Fruit fly (Drosophila melanogaster) whole organism, embryonic: ENCODE measurements around the gene CG12012.

Source experiments
- Bteb2 ChIP-seq: fragments of 200-800 bp; sonication (Bioruptor generic); optimal IDR thresholded peaks from 2 replicates; lab custom pipeline; 2016; ENCODE audit warnings: missing biosample characterization, missing genetic modification characterization
- CG10654 ChIP-seq: fragments of 200-800 bp; sonication (Bioruptor generic); optimal IDR thresholded peaks from 2 replicates; lab custom pipeline; 2016; ENCODE audit warnings: missing biosample characterization, missing genetic modification characterization
- CG11695 ChIP-seq: fragments of 200-800 bp; sonication (Bioruptor generic); IDR thresholded peaks from 3 replicates; pipeline ENCODE4 v1.3.6; 2022; ENCODE audit warnings: missing biosample characterization, missing genetic modification characterization
- CG1233 ChIP-seq: fragments of 200-800 bp; sonication (Bioruptor generic); optimal IDR thresholded peaks from 4 replicates; lab custom pipeline; 2018; ENCODE audit warnings: missing biosample characterization, mild to moderate bottlenecking, missing genetic modification characterization
- CG14860 ChIP-seq: fragments of 200-800 bp; sonication (Bioruptor generic); IDR thresholded peaks from 3 replicates; pipeline ENCODE4 v1.3.6; 2022; ENCODE audit warnings: missing biosample characterization, missing genetic modification characterization; ENCODE audit not compliant: partially characterized antibody
- CG16863 ChIP-seq: fragments of 200-800 bp; sonication (Bioruptor generic); optimal IDR thresholded peaks from 3 replicates; lab custom pipeline; 2016; ENCODE audit warnings: missing biosample characterization, missing genetic modification characterization
- CG1792 ChIP-seq: fragments of 200-800 bp; sonication (Bioruptor generic); optimal IDR thresholded peaks from 2 replicates; lab custom pipeline; 2016; ENCODE audit warnings: missing biosample characterization, missing genetic modification characterization
- CG2116 ChIP-seq: fragments of 200-800 bp; sonication (Bioruptor generic); optimal IDR thresholded peaks from 3 replicates; lab custom pipeline; 2018; ENCODE audit warnings: missing biosample characterization, mild to moderate bottlenecking, missing genetic modification characterization
- CG2129 ChIP-seq: fragments of 200-800 bp; sonication (Bioruptor generic); IDR thresholded peaks from 2 replicates; pipeline ENCODE4 v1.3.6; 2022; ENCODE audit warnings: missing biosample characterization, missing genetic modification characterization; ENCODE audit not compliant: partially characterized antibody
- CG34224 ChIP-seq: fragments of 200-800 bp; sonication (Bioruptor generic); IDR thresholded peaks from 3 replicates; pipeline ENCODE4 v1.3.6; 2022; ENCODE audit warnings: missing biosample characterization, missing genetic modification characterization; ENCODE audit not compliant: partially characterized antibody
- CG34376 ChIP-seq: fragments of 200-800 bp; sonication (Bioruptor generic); optimal IDR thresholded peaks from 2 replicates; lab custom pipeline; 2018; ENCODE audit warnings: missing biosample characterization, mild to moderate bottlenecking, missing genetic modification characterization
- CG4360 ChIP-seq: fragments of 200-800 bp; sonication (Bioruptor generic); IDR thresholded peaks from 2 replicates; pipeline ENCODE4 v1.3.6; 2022; ENCODE audit warnings: missing biosample characterization, missing genetic modification characterization
- CG6654 ChIP-seq: fragments of 200-800 bp; sonication (Bioruptor generic); optimal IDR thresholded peaks from 2 replicates; lab custom pipeline; 2017; ENCODE audit warnings: missing biosample characterization, mild to moderate bottlenecking, missing genetic modification characterization
- CG6791 ChIP-seq: fragments of 200-800 bp; sonication (Bioruptor generic); IDR thresholded peaks from 3 replicates; pipeline ENCODE4 v1.3.6; 2022; ENCODE audit warnings: missing biosample characterization, missing genetic modification characterization; ENCODE audit not compliant: partially characterized antibody
- CG6854 ChIP-seq: fragments of 200-800 bp; sonication (Bioruptor generic); optimal IDR thresholded peaks from 3 replicates; lab custom pipeline; 2017; ENCODE audit warnings: missing biosample characterization, mild to moderate bottlenecking, missing genetic modification characterization
- CG7928 ChIP-seq: fragments of 200-800 bp; sonication (Bioruptor generic); optimal IDR thresholded peaks from 2 replicates; lab custom pipeline; 2017; ENCODE audit warnings: missing biosample characterization, mild to moderate bottlenecking, missing genetic modification characterization
- CG9437 ChIP-seq: fragments of 200-800 bp; sonication (Bioruptor generic); optimal IDR thresholded peaks from 2 replicates; lab custom pipeline; 2018; ENCODE audit warnings: missing biosample characterization, mild to moderate bottlenecking, missing genetic modification characterization
- CG9797 ChIP-seq: fragments of 200-800 bp; sonication (Bioruptor generic); optimal IDR thresholded peaks from 3 replicates; lab custom pipeline; 2018; ENCODE audit warnings: missing biosample characterization, mild to moderate bottlenecking, missing genetic modification characterization
- CG9932 ChIP-seq: fragments of 200-800 bp; sonication (Bioruptor generic); IDR thresholded peaks from 2 replicates; pipeline ENCODE4 v1.3.6; 2022; ENCODE audit warnings: missing biosample characterization, missing genetic modification characterization
- Dad ChIP-seq: fragments of 200-800 bp; sonication (Bioruptor generic); optimal IDR thresholded peaks from 3 replicates; lab custom pipeline; 2016; ENCODE audit warnings: missing biosample characterization, missing genetic modification characterization
- Dek ChIP-seq: fragments of 200-800 bp; sonication (Bioruptor generic); optimal IDR thresholded peaks from 3 replicates; lab custom pipeline; 2019; ENCODE audit warnings: missing biosample characterization, mild to moderate bottlenecking, missing genetic modification characterization, moderate library complexity
- Elba2 ChIP-seq: fragments of 200-800 bp; sonication (Bioruptor generic); optimal IDR thresholded peaks from 3 replicates; lab custom pipeline; 2016; ENCODE audit warnings: missing biosample characterization, missing genetic modification characterization
- HHEX ChIP-seq: fragments of 200-800 bp; sonication (Bioruptor generic); optimal IDR thresholded peaks from 3 replicates; lab custom pipeline; 2017; ENCODE audit warnings: missing biosample characterization, mild to moderate bottlenecking, missing genetic modification characterization, missing genetic modification reagents
- Hsf ChIP-seq: fragments of 200-800 bp; sonication (Bioruptor generic); optimal IDR thresholded peaks from 3 replicates; lab custom pipeline; 2016; ENCODE audit warnings: missing biosample characterization, missing genetic modification characterization
- Lim3 ChIP-seq: fragments of 200-800 bp; sonication (Bioruptor generic); IDR thresholded peaks from 2 replicates; pipeline ENCODE4 v1.3.6; 2022; ENCODE audit warnings: missing biosample characterization, missing genetic modification characterization
- Meics ChIP-seq: fragments of 200-800 bp; sonication (Bioruptor generic); optimal IDR thresholded peaks from 2 replicates; lab custom pipeline; 2017; ENCODE audit warnings: missing biosample characterization, mild to moderate bottlenecking, missing genetic modification characterization
- Mrtf ChIP-seq: fragments of 200-800 bp; sonication (Bioruptor generic); IDR thresholded peaks from 3 replicates; pipeline ENCODE4 v1.3.6; 2022; ENCODE audit warnings: missing biosample characterization, missing genetic modification characterization
- PHDP ChIP-seq: fragments of 200-800 bp; sonication (Bioruptor generic); optimal IDR thresholded peaks from 3 replicates; lab custom pipeline; 2018; ENCODE audit warnings: missing biosample characterization, mild to moderate bottlenecking, missing genetic modification characterization, moderate library complexity
- Poxn ChIP-seq: fragments of 200-800 bp; sonication (Bioruptor generic); IDR thresholded peaks from 2 replicates; pipeline ENCODE4 v1.3.6; 2022; ENCODE audit warnings: missing biosample characterization, missing genetic modification characterization
- Ravus ChIP-seq: fragments of 200-800 bp; sonication (Bioruptor generic); IDR thresholded peaks from 2 replicates; pipeline ENCODE4 v1.3.6; 2022; ENCODE audit warnings: missing biosample characterization, missing genetic modification characterization
- Rx ChIP-seq: fragments of 200-800 bp; sonication (Bioruptor generic); IDR thresholded peaks from 2 replicates; pipeline ENCODE4 v1.3.6; 2022; ENCODE audit warnings: missing biosample characterization, missing genetic modification characterization
- Vsx1 ChIP-seq: fragments of 200-800 bp; sonication (Bioruptor generic); optimal IDR thresholded peaks from 2 replicates; lab custom pipeline; 2017; ENCODE audit warnings: missing biosample characterization, mild to moderate bottlenecking, missing genetic modification characterization, missing genetic modification reagents
- Xrp1 ChIP-seq: fragments of 200-800 bp; sonication (Bioruptor generic); IDR thresholded peaks from 2 replicates; pipeline ENCODE4 v1.3.6; 2022; ENCODE audit warnings: missing biosample characterization, missing genetic modification characterization
- br ChIP-seq: fragments of >200 bp; optimal IDR thresholded peaks from 2 replicates; lab custom pipeline; 2017
- croc ChIP-seq: fragments of 200-800 bp; sonication (Bioruptor generic); conservative IDR thresholded peaks from 3 replicates; pipeline ENCODE4 v1.3.6; 2022; ENCODE audit warnings: missing biosample characterization, missing genetic modification characterization
- eyg ChIP-seq: fragments of 200-800 bp; sonication (Bioruptor generic); optimal IDR thresholded peaks from 3 replicates; lab custom pipeline; 2016; ENCODE audit warnings: missing biosample characterization, missing genetic modification characterization
- ftz-f1 ChIP-seq: fragments of 200-800 bp; sonication (Bioruptor generic); optimal IDR thresholded peaks from 2 replicates; lab custom pipeline; 2016; ENCODE audit warnings: missing biosample characterization, missing genetic modification characterization
- fu2 ChIP-seq: fragments of 200-800 bp; sonication (Bioruptor generic); optimal IDR thresholded peaks from 2 replicates; lab custom pipeline; 2016; ENCODE audit warnings: missing biosample characterization, missing genetic modification characterization
- gt ChIP-seq: fragments of 200-800 bp; sonication (Bioruptor generic); IDR thresholded peaks from 2 replicates; pipeline ENCODE4 v1.3.6; 2022; ENCODE audit warnings: missing biosample characterization, missing genetic modification characterization
- klu ChIP-seq: fragments of 200-800 bp; sonication (Bioruptor generic); IDR thresholded peaks from 2 replicates; pipeline ENCODE4 v1.3.6; 2022; ENCODE audit warnings: missing biosample characterization, missing genetic modification characterization
- nerfin-2 ChIP-seq: fragments of 200-800 bp; sonication (Bioruptor generic); IDR thresholded peaks from 2 replicates; pipeline ENCODE4 v1.3.6; 2022; ENCODE audit warnings: missing biosample characterization, missing genetic modification characterization; ENCODE audit not compliant: partially characterized antibody
- pan ChIP-seq, 4 experiments: fragments of >200 bp in 3 of 4; fragments of 200-800 bp in 1 of 4; sonication (Bioruptor generic) in 1 of 4; optimal IDR thresholded peaks in 3 of 4; IDR thresholded peaks in 1 of 4; 2 replicates each; pipeline versions ENCODE4 v1.3.6 to Lab custom; 2017 to 2022; ENCODE audit warnings: missing biosample characterization in 2 of 4, missing genetic modification characterization in 2 of 4, mixed read lengths in 1 of 4
- pfk ChIP-seq: fragments of 200-800 bp; sonication (Bioruptor generic); optimal IDR thresholded peaks from 2 replicates; lab custom pipeline; 2018; ENCODE audit warnings: missing biosample characterization, mild to moderate bottlenecking, missing genetic modification characterization, moderate library complexity
- seq ChIP-seq: fragments of 200-800 bp; sonication (Bioruptor generic); IDR thresholded peaks from 2 replicates; pipeline ENCODE4 v1.3.6; 2022; ENCODE audit warnings: missing biosample characterization, missing genetic modification characterization
- so ChIP-seq: fragments of 200-800 bp; sonication (Bioruptor generic); IDR thresholded peaks from 3 replicates; pipeline ENCODE4 v1.3.6; 2022; ENCODE audit warnings: missing biosample characterization, missing genetic modification characterization
- sob ChIP-seq: fragments of 200-800 bp; sonication (Bioruptor generic); IDR thresholded peaks from 2 replicates; pipeline ENCODE4 v1.3.6; 2022; ENCODE audit warnings: missing biosample characterization, missing genetic modification characterization
- ssp ChIP-seq: fragments of 200-800 bp; sonication (Bioruptor generic); IDR thresholded peaks from 2 replicates; pipeline ENCODE4 v1.3.6; 2022; ENCODE audit warnings: missing biosample characterization, missing genetic modification characterization
- unc-4 ChIP-seq: fragments of 200-800 bp; sonication (Bioruptor generic); IDR thresholded peaks from 2 replicates; pipeline ENCODE4 v1.3.6; 2022; ENCODE audit warnings: missing biosample characterization, missing genetic modification characterization; ENCODE audit not compliant: partially characterized antibody
- unpg ChIP-seq: fragments of 200-800 bp; sonication (Bioruptor generic); optimal IDR thresholded peaks from 3 replicates; lab custom pipeline; 2018; ENCODE audit warnings: missing biosample characterization, mild to moderate bottlenecking, missing genetic modification characterization, moderate library complexity
- wdn ChIP-seq: fragments of 200-800 bp; sonication (Bioruptor generic); IDR thresholded peaks from 2 replicates; pipeline ENCODE4 v1.3.6; 2022; ENCODE audit warnings: missing biosample characterization, missing genetic modification characterization

The CG12012 gene

dm6 chr3L:3381869-3382488 lies 5.4 kb downstream of the CG12012 start (continued):
- TF ChIP-seq nerfin-2: no peak
- TF ChIP-seq Poxn (GFP tag; lab: Robert Waterston, UW): 0 out of 2 replicates have a peak, but pooled peaks have one; percentile 10
- no peak for TF ChIP-seq CG7928 (GFP tag; lab: Kevin White, UChicago)
- TF ChIP-seq Meics (GFP tag; lab: Kevin White, UChicago): no peak
- TF ChIP-seq Ravus (GFP tag; lab: Robert Waterston, UW): no peak
- no peak for TF ChIP-seq CG6791 (GFP tag; lab: Robert Waterston, UW)
- TF ChIP-seq eyg (GFP tag; lab: Kevin White, UChicago): no peak
- no peak for TF ChIP-seq CG9437 (GFP tag; lab: Kevin White, UChicago)
- TF ChIP-seq CG34224: no peak
- TF ChIP-seq Vsx1 (GFP tag; lab: Kevin White, UChicago): no peak
- TF ChIP-seq CG4360 (GFP tag; lab: Robert Waterston, UW): peak; percentile 88
- peak; percentile 69 for TF ChIP-seq unpg (GFP tag; lab: Kevin White, UChicago)
- TF ChIP-seq wdn (GFP tag; lab: Robert Waterston, UW): 0 out of 2 replicates have a peak, but pooled peaks have one; percentile 42
- TF ChIP-seq CG9932 (GFP tag; lab: Robert Waterston, UW): peak; percentile 78
- TF ChIP-seq CG34376 (GFP tag; lab: Kevin White, UChicago): no peak
- TF ChIP-seq Dek: peak; percentile 47
- no peak for TF ChIP-seq fu2
- TF ChIP-seq unc-4: no peak
- 0 out of 2 replicates have a peak, but pooled peaks have one; percentile 8 for TF ChIP-seq klu (GFP tag; lab: Robert Waterston, UW)
- TF ChIP-seq Rx: peak; percentile 49; the same call in 1 of the 2 replicates
- peak; percentile 59; the same call in 1 of the 2 replicates for TF ChIP-seq sob (GFP tag; lab: Robert Waterston, UW)
- TF ChIP-seq pfk (GFP tag; lab: Kevin White, UChicago): no peak
- no peak for TF ChIP-seq CG1792
- TF ChIP-seq Elba2: no peak
- peak; percentile 69 for TF ChIP-seq CG11695 (GFP tag; lab: Robert Waterston, UW)
- TF ChIP-seq Lim3: no peak
- TF ChIP-seq CG2129 (GFP tag; lab: Robert Waterston, UW): no peak
- no peak for TF ChIP-seq Mrtf (GFP tag; lab: Robert Waterston, UW)
- peak; percentile 23; the same call in 1 of the 2 replicates for TF ChIP-seq seq (GFP tag; lab: Robert Waterston, UW)
- peak; percentile 4 for TF ChIP-seq Hsf
- no peak for TF ChIP-seq ssp (GFP tag; lab: Robert Waterston, UW)
- no peak for TF ChIP-seq CG10654 (GFP tag; lab: Kevin White, UChicago)
- TF ChIP-seq ftz-f1 (GFP tag; lab: Kevin White, UChicago): no peak
- 0 out of 3 replicates have a peak, but pooled peaks have one; percentile 49 for TF ChIP-seq so (GFP tag; lab: Robert Waterston, UW)
- TF ChIP-seq pan (optimal IDR thresholded peaks at IDR 0.05; lab: Kevin White, UChicago): no peak
- TF ChIP-seq pan (GFP tag; optimal IDR thresholded peaks at IDR 0.05 in 1 of 2, IDR thresholded peaks at IDR 0.05 in 1 of 2): peak in 1 of 2 experiments; percentile 66
- TF ChIP-seq Dad (GFP tag; lab: Kevin White, UChicago): no peak
- no peak for TF ChIP-seq CG9797 (GFP tag; lab: Kevin White, UChicago)
- no peak for TF ChIP-seq CG14860
- no peak for TF ChIP-seq gt (GFP tag; lab: Robert Waterston, UW)
- no peak for TF ChIP-seq CG16863 (GFP tag; lab: Kevin White, UChicago)
- peak; percentile 62 for TF ChIP-seq PHDP (tag; lab: Kevin White, UChicago)
- TF ChIP-seq Xrp1 (GFP tag; lab: Robert Waterston, UW): peak; percentile 50
- TF ChIP-seq CG2116 (GFP tag; lab: Kevin White, UChicago): no peak
- no peak for TF ChIP-seq CG6654
- no peak for TF ChIP-seq CG6854
- TF ChIP-seq HHEX (GFP tag; lab: Kevin White, UChicago): peak; percentile 16
- no peak for TF ChIP-seq CG1233 (GFP tag; lab: Kevin White, UChicago)
- no peak for TF ChIP-seq croc (GFP tag; lab: Robert Waterston, UW)
- TF ChIP-seq Bteb2 (GFP tag; lab: Kevin White, UChicago): no peak
- TF ChIP-seq br (lab: Kevin White, UChicago): no peak
